Worm (Caenorhabditis elegans): ENCODE results near the gene ulp-4.
A peak's percentile ranks its signal among the peaks of the same experiment; 100 is the strongest.

Gene ulp-4

ce11 chrII:8157991-8158390 is 28.2 kb downstream of the ulp-4 start, which contains the start of gene pch-2 (continued):
- TF ChIP-seq lin-39 (tag; optimal IDR thresholded peaks at IDR 0.05), result no peak

ce11 chrII:8160916-8161315 is 31.2 kb downstream of the ulp-4 start:
- TF ChIP-seq sox-4 (tag; optimal IDR thresholded peaks at IDR 0.05) (no peak), nhr-85 (tag) (no peak), vab-15 (tag; optimal IDR thresholded peaks at IDR 0.05) (no peak), dsc-1 (tag; optimal IDR thresholded peaks at IDR 0.05) (no peak), rnt-1 (tag; optimal IDR thresholded peaks at IDR 0.05) (no peak), egl-27 (tag; optimal IDR thresholded peaks at IDR 0.05) (no peak), nhr-19 (GFP tag; conservative IDR thresholded peaks at IDR 0.05) (no peak), ceh-8 (GFP tag; optimal IDR thresholded peaks at IDR 0.05) (no peak)

- TF ChIP-seq nhr-20 (tag; optimal IDR thresholded peaks at IDR 0.05) (peak; percentile 15), elt-2 (tag; optimal IDR thresholded peaks at IDR 0.05) (no peak), mep-1 (tag; optimal IDR thresholded peaks at IDR 0.05) (peak; percentile 84), lin-15B (tag; optimal IDR thresholded peaks at IDR 0.05) (peak; percentile 84), lin-35 (GFP tag; optimal IDR thresholded peaks at IDR 0.05) (peak; percentile 75 to 83), zag-1 (tag; optimal IDR thresholded peaks at IDR 0.05) (no peak), ces-1 (GFP tag; optimal IDR thresholded peaks at IDR 0.05) (no peak), unc-62 (GFP tag; optimal IDR thresholded peaks at IDR 0.05) (no peak), nhr-11 (tag; optimal IDR thresholded peaks at IDR 0.05) (no peak), egl-27 (tag; optimal IDR thresholded peaks at IDR 0.05) (no peak), C04F5.9 (tag; optimal IDR thresholded peaks at IDR 0.05) (peak; percentile 13), egl-13 (tag; optimal IDR thresholded peaks at IDR 0.05) (no peak), tlp-1 (tag; optimal IDR thresholded peaks at IDR 0.05) (no peak), hlh-4 (tag; optimal IDR thresholded peaks at IDR 0.05) (no peak), alr-1 (tag; optimal IDR thresholded peaks at IDR 0.05; ENCODE audit: borderline replicate concordance) (no peak), unc-30 (tag; optimal IDR thresholded peaks at IDR 0.05) (no peak), nhr-71 (tag; optimal IDR thresholded peaks at IDR 0.05) (no peak), ets-5 (GFP tag; IDR thresholded peaks at IDR 0.05) (no peak), pax-3 (tag; optimal IDR thresholded peaks at IDR 0.05) (no peak), nhr-76 (tag; optimal IDR thresholded peaks at IDR 0.05) (no peak), fkh-10 (GFP tag; optimal IDR thresholded peaks at IDR 0.05) (no peak), lin-14 (GFP tag; optimal IDR thresholded peaks at IDR 0.05) (peak; percentile 64), nhr-77 (tag; optimal IDR thresholded peaks at IDR 0.05) (no peak), jun-1 (tag; optimal IDR thresholded peaks at IDR 0.05) (no peak), ama-1 (optimal IDR thresholded peaks at IDR 0.05) (no peak), unc-130 (tag; optimal IDR thresholded peaks at IDR 0.05) (no peak), vab-15 (tag; optimal IDR thresholded peaks at IDR 0.05) (no peak), ceh-88 (GFP tag; IDR thresholded peaks at IDR 0.05) (no peak), nhr-237 (tag; optimal IDR thresholded peaks at IDR 0.05) (no peak), snu-23 (GFP tag; optimal IDR thresholded peaks at IDR 0.05) (peak; percentile 56), pqm-1 (tag; optimal IDR thresholded peaks at IDR 0.05) (no peak), pag-3 (tag; optimal IDR thresholded peaks at IDR 0.05; ENCODE audit: borderline replicate concordance, insufficient read depth) (no peak), efl-1 (optimal IDR thresholded peaks at IDR 0.05) (peak; percentile 65 to 73), efl-1 (GFP tag; optimal IDR thresholded peaks at IDR 0.05 in 1 of 2) (peak; percentile 80 to 96), hpl-2 (GFP tag; optimal IDR thresholded peaks at IDR 0.05) (no peak), F16B12.6 (tag; optimal IDR thresholded peaks at IDR 0.05) (peak; percentile 42), xbp-1 (tag; optimal IDR thresholded peaks at IDR 0.05) (peak; percentile 25), tbx-2 (tag; optimal IDR thresholded peaks at IDR 0.05) (no peak), blmp-1 (tag; optimal IDR thresholded peaks at IDR 0.05) (no peak), isw-1 (GFP tag; IDR thresholded peaks at IDR 0.05) (no peak), C16A3.4 (tag; optimal IDR thresholded peaks at IDR 0.05) (peak; percentile 77), fkh-8 (tag; optimal IDR thresholded peaks at IDR 0.05) (no peak), Y116A8C.19 (tag; optimal IDR thresholded peaks at IDR 0.05; ENCODE audit: borderline replicate concordance) (no peak), mab-9 (GFP tag; IDR thresholded peaks at IDR 0.05) (no peak)
Measured at ce11 chrII:8162120-8162648, 32.4 kb downstream of the ulp-4 start, which contains the start of the genes emb-27 and rrf-3. Gene emb-27 (minus strand): TSS chrII:8162170. Gene rrf-3 (plus strand): TSS chrII:8162465.
